Fruit fly (Drosophila melanogaster) whole organism, embryonic: Measurements from ENCODE around the gene Vps2.

Source experiments
- CG10267 ChIP-seq: fragments of 200-800 bp; sonication (Bioruptor generic); optimal IDR thresholded peaks from 2 replicates; lab custom pipeline; 2018; ENCODE audit warnings: missing biosample characterization, mild to moderate bottlenecking, missing genetic modification characterization, moderate library complexity
- CG10431 ChIP-seq: fragments of 200-800 bp; sonication (Bioruptor generic); optimal IDR thresholded peaks from 3 replicates; lab custom pipeline; 2018; ENCODE audit warnings: missing biosample characterization, mild to moderate bottlenecking, missing genetic modification characterization
- CG11695 ChIP-seq: fragments of 200-800 bp; sonication (Bioruptor generic); IDR thresholded peaks from 3 replicates; pipeline ENCODE4 v1.3.6; 2022; ENCODE audit warnings: missing biosample characterization, missing genetic modification characterization
- CG12219 ChIP-seq: fragments of 200-800 bp; sonication (Bioruptor generic); optimal IDR thresholded peaks from 3 replicates; lab custom pipeline; 2018; ENCODE audit warnings: missing biosample characterization, mild to moderate bottlenecking, missing genetic modification characterization
- CG13287 ChIP-seq: fragments of 200-800 bp; sonication (Bioruptor generic); IDR thresholded peaks from 2 replicates; pipeline ENCODE4 v1.3.6; 2022; ENCODE audit warnings: missing biosample characterization, missing genetic modification characterization; ENCODE audit not compliant: partially characterized antibody
- CG17359 ChIP-seq: fragments of 200-800 bp; sonication (Bioruptor generic); optimal IDR thresholded peaks from 3 replicates; lab custom pipeline; 2018; ENCODE audit warnings: missing biosample characterization, mild to moderate bottlenecking, missing genetic modification characterization, moderate library complexity
- CG17912 ChIP-seq: fragments of 200-800 bp; sonication (Bioruptor generic); optimal IDR thresholded peaks from 2 replicates; lab custom pipeline; 2018; ENCODE audit warnings: missing biosample characterization, mild to moderate bottlenecking, missing genetic modification characterization
- CG18262 ChIP-seq: fragments of 200-800 bp; optimal IDR thresholded peaks from 3 replicates; lab custom pipeline; 2019; ENCODE audit warnings: missing biosample characterization, mild to moderate bottlenecking, missing genetic modification characterization, moderate library complexity
- CG18476 ChIP-seq: fragments of 200-800 bp; sonication (Bioruptor generic); optimal IDR thresholded peaks from 2 replicates; lab custom pipeline; 2016; ENCODE audit warnings: missing biosample characterization, mild to moderate bottlenecking, missing genetic modification characterization
- CG33213 ChIP-seq: fragments of 200-800 bp; sonication (Bioruptor generic); optimal IDR thresholded peaks from 3 replicates; lab custom pipeline; 2016; ENCODE audit warnings: missing biosample characterization, missing genetic modification characterization
- CG4730 ChIP-seq: fragments of 200-800 bp; sonication (Bioruptor generic); IDR thresholded peaks from 2 replicates; pipeline ENCODE4 v1.3.6; 2022; ENCODE audit warnings: missing biosample characterization, missing genetic modification characterization
- CG4854 ChIP-seq: fragments of 200-800 bp; sonication (Bioruptor generic); optimal IDR thresholded peaks from 2 replicates; lab custom pipeline; 2016; ENCODE audit warnings: missing biosample characterization, missing genetic modification characterization, inconsistent platforms
- CG6254 ChIP-seq: fragments of 200-800 bp; sonication (Bioruptor generic); optimal IDR thresholded peaks from 3 replicates; lab custom pipeline; 2017; ENCODE audit warnings: mild to moderate bottlenecking, missing biosample characterization, missing genetic modification reagents, missing genetic modification characterization
- CG6689 ChIP-seq: fragments of 200-800 bp; sonication (Bioruptor generic); IDR thresholded peaks from 2 replicates; pipeline ENCODE4 v1.3.6; 2022; ENCODE audit warnings: missing biosample characterization, missing genetic modification characterization
- CG9727 ChIP-seq: fragments of 200-800 bp; sonication (Bioruptor generic); optimal IDR thresholded peaks from 3 replicates; lab custom pipeline; 2017; ENCODE audit warnings: missing biosample characterization, mild to moderate bottlenecking, missing genetic modification characterization
- CTCF ChIP-seq: fragments of 200-800 bp; sonication (Bioruptor generic); optimal IDR thresholded peaks from 2 replicates; lab custom pipeline; 2017; ENCODE audit warnings: missing biosample characterization, mild to moderate bottlenecking, missing genetic modification characterization, moderate library complexity
- Chrac-16 ChIP-seq: fragments of 200-800 bp; sonication (Bioruptor generic); optimal IDR thresholded peaks from 3 replicates; lab custom pipeline; 2016; ENCODE audit warnings: missing biosample characterization, missing genetic modification characterization
- CkIIα-i1 ChIP-seq: fragments of 200-800 bp; sonication (Bioruptor generic); IDR thresholded peaks from 2 replicates; pipeline ENCODE4 v1.3.6; 2022; ENCODE audit warnings: missing biosample characterization, missing genetic modification characterization
- D19A ChIP-seq: fragments of 200-800 bp; optimal IDR thresholded peaks from 3 replicates; lab custom pipeline; 2019; ENCODE audit warnings: missing biosample characterization, mild to moderate bottlenecking, missing genetic modification characterization, moderate library complexity
- ERR ChIP-seq: fragments of 200-800 bp; sonication (Bioruptor generic); optimal IDR thresholded peaks from 2 replicates; lab custom pipeline; 2016; ENCODE audit warnings: missing biosample characterization, missing genetic modification characterization
- Gsc ChIP-seq: fragments of 200-800 bp; sonication (Bioruptor generic); IDR thresholded peaks from 2 replicates; pipeline ENCODE4 v1.3.6; 2022; ENCODE audit warnings: missing biosample characterization, missing genetic modification characterization
- Gug ChIP-seq: fragments of 200-800 bp; sonication (Bioruptor generic); IDR thresholded peaks from 4 replicates; pipeline ENCODE4 v1.3.6; 2022; ENCODE audit warnings: missing biosample characterization, missing genetic modification characterization
- Hr39 ChIP-seq: fragments of >200 bp; optimal IDR thresholded peaks from 2 replicates; lab custom pipeline; 2017
- Hr78 ChIP-seq, 2 experiments: fragments of 200-800 bp in 1 of 2; fragments of >200 bp in 1 of 2; sonication (Bioruptor generic) in 1 of 2; optimal IDR thresholded peaks; 2 replicates each; lab custom pipeline; 2017 to 2019; ENCODE audit warnings: missing biosample characterization in 2 of 2, missing genetic modification characterization in 2 of 2, mild to moderate bottlenecking in 1 of 2, moderate library complexity in 1 of 2
- Hsf ChIP-seq: fragments of 200-800 bp; sonication (Bioruptor generic); optimal IDR thresholded peaks from 3 replicates; lab custom pipeline; 2016; ENCODE audit warnings: missing biosample characterization, missing genetic modification characterization
- Lhr ChIP-seq: fragments of 200-800 bp; sonication (Bioruptor generic); optimal IDR thresholded peaks from 3 replicates; lab custom pipeline; 2017; ENCODE audit warnings: mild to moderate bottlenecking, missing biosample characterization, missing genetic modification reagents, missing genetic modification characterization
- Lpt ChIP-seq: fragments of >200 bp; optimal IDR thresholded peaks from 2 replicates; lab custom pipeline; 2018; ENCODE audit warnings: missing biosample characterization, missing genetic modification characterization
- NC2α ChIP-seq: fragments of 200-800 bp; sonication (Bioruptor generic); optimal IDR thresholded peaks from 2 replicates; lab custom pipeline; 2016; ENCODE audit warnings: missing biosample characterization, missing genetic modification characterization
- Ptx1 ChIP-seq: fragments of 200-800 bp; sonication (Bioruptor generic); IDR thresholded peaks from 2 replicates; pipeline ENCODE4 v1.3.6; 2022; ENCODE audit warnings: missing biosample characterization, missing genetic modification characterization
- Side ChIP-seq: fragments of 200-800 bp; sonication (Bioruptor generic); optimal IDR thresholded peaks from 2 replicates; lab custom pipeline; 2016; ENCODE audit warnings: missing biosample characterization, missing genetic modification characterization
- Ssrp ChIP-seq: fragments of 200-800 bp; sonication (Bioruptor generic); optimal IDR thresholded peaks from 2 replicates; lab custom pipeline; 2018; ENCODE audit warnings: missing biosample characterization, mild to moderate bottlenecking, missing genetic modification characterization, moderate library complexity
- ac ChIP-seq: fragments of 200-800 bp; sonication (Bioruptor generic); optimal IDR thresholded peaks from 3 replicates; lab custom pipeline; 2017; ENCODE audit warnings: missing biosample characterization, mild to moderate bottlenecking, missing genetic modification characterization
- bbx ChIP-seq: fragments of 200-800 bp; sonication (Bioruptor generic); IDR thresholded peaks from 2 replicates; pipeline ENCODE4 v1.3.6; 2022; ENCODE audit warnings: missing biosample characterization, missing genetic modification characterization; ENCODE audit not compliant: partially characterized antibody
- cas ChIP-seq: fragments of 200-800 bp; sonication (Bioruptor generic); IDR thresholded peaks from 2 replicates; pipeline ENCODE4 v1.3.6; 2022; ENCODE audit warnings: missing biosample characterization, missing genetic modification characterization
- eve ChIP-seq, 2 experiments: fragments of >200 bp; optimal IDR thresholded peaks; 2 replicates each; lab custom pipeline; 2017; ENCODE audit warnings: missing biosample characterization in 2 of 2, missing genetic modification characterization in 2 of 2
- fd102C ChIP-seq: fragments of 200-800 bp; sonication (Bioruptor generic); optimal IDR thresholded peaks from 2 replicates; lab custom pipeline; 2018; ENCODE audit warnings: missing biosample characterization, mild to moderate bottlenecking, missing genetic modification characterization, moderate library complexity
- gem ChIP-seq: fragments of 200-800 bp; sonication (Bioruptor generic); optimal IDR thresholded peaks from 2 replicates; lab custom pipeline; 2019; ENCODE audit warnings: missing biosample characterization, mild to moderate bottlenecking, missing genetic modification characterization, moderate library complexity
- ham ChIP-seq: fragments of 200-800 bp; sonication (Bioruptor generic); IDR thresholded peaks from 2 replicates; pipeline ENCODE4 v1.3.6; 2022; ENCODE audit warnings: missing biosample characterization, missing genetic modification characterization
- hbn ChIP-seq: fragments of 200-800 bp; sonication (Bioruptor generic); IDR thresholded peaks from 2 replicates; pipeline ENCODE4 v1.3.6; 2022; ENCODE audit warnings: missing biosample characterization, missing genetic modification characterization; ENCODE audit not compliant: partially characterized antibody
- her ChIP-seq: fragments of 200-800 bp; sonication (Bioruptor generic); optimal IDR thresholded peaks from 2 replicates; lab custom pipeline; 2016; ENCODE audit warnings: missing biosample characterization, missing genetic modification characterization
- nau ChIP-seq: fragments of 200-800 bp; sonication (Bioruptor generic); optimal IDR thresholded peaks from 3 replicates; lab custom pipeline; 2017; ENCODE audit warnings: missing biosample characterization, mild to moderate bottlenecking, missing genetic modification characterization, missing genetic modification reagents
- nerfin-2 ChIP-seq: fragments of 200-800 bp; sonication (Bioruptor generic); IDR thresholded peaks from 2 replicates; pipeline ENCODE4 v1.3.6; 2022; ENCODE audit warnings: missing biosample characterization, missing genetic modification characterization; ENCODE audit not compliant: partially characterized antibody
- oc ChIP-seq: fragments of 200-800 bp; sonication (Bioruptor generic); optimal IDR thresholded peaks from 2 replicates; lab custom pipeline; 2018; ENCODE audit warnings: missing biosample characterization, mild to moderate bottlenecking, missing genetic modification characterization, moderate library complexity
- onecut ChIP-seq: fragments of 200-800 bp; sonication (Bioruptor generic); IDR thresholded peaks from 2 replicates; pipeline ENCODE4 v1.3.6; 2022; ENCODE audit warnings: missing biosample characterization, missing genetic modification characterization
- sima ChIP-seq: fragments of 200-800 bp; sonication (Bioruptor generic); optimal IDR thresholded peaks from 2 replicates; lab custom pipeline; 2016; ENCODE audit warnings: missing biosample characterization, missing genetic modification characterization
- sna ChIP-seq: fragments of 200-800 bp; sonication (Bioruptor generic); IDR thresholded peaks from 2 replicates; pipeline ENCODE4 v1.3.6; 2022; ENCODE audit warnings: missing biosample characterization, missing genetic modification characterization; ENCODE audit not compliant: partially characterized antibody
- sob ChIP-seq: fragments of 200-800 bp; sonication (Bioruptor generic); IDR thresholded peaks from 2 replicates; pipeline ENCODE4 v1.3.6; 2022; ENCODE audit warnings: missing biosample characterization, missing genetic modification characterization
- trh ChIP-seq: fragments of 200-800 bp; sonication (Bioruptor generic); optimal IDR thresholded peaks from 2 replicates; lab custom pipeline; 2016; ENCODE audit warnings: missing biosample characterization, missing genetic modification characterization
- tup ChIP-seq: fragments of 200-800 bp; sonication (Bioruptor generic); optimal IDR thresholded peaks from 2 replicates; lab custom pipeline; 2016; ENCODE audit warnings: missing biosample characterization, mild to moderate bottlenecking, missing genetic modification characterization, moderate library complexity
- vnd ChIP-seq: fragments of 200-800 bp; sonication (Bioruptor generic); IDR thresholded peaks from 3 replicates; pipeline ENCODE4 v1.3.6; 2022; ENCODE audit warnings: missing biosample characterization, missing genetic modification characterization; ENCODE audit not compliant: partially characterized antibody
- zfh2 ChIP-seq: fragments of 200-800 bp; sonication (Bioruptor generic); optimal IDR thresholded peaks from 2 replicates; lab custom pipeline; 2016; ENCODE audit warnings: missing biosample characterization, missing genetic modification characterization

Vps2 gene

DNA sequence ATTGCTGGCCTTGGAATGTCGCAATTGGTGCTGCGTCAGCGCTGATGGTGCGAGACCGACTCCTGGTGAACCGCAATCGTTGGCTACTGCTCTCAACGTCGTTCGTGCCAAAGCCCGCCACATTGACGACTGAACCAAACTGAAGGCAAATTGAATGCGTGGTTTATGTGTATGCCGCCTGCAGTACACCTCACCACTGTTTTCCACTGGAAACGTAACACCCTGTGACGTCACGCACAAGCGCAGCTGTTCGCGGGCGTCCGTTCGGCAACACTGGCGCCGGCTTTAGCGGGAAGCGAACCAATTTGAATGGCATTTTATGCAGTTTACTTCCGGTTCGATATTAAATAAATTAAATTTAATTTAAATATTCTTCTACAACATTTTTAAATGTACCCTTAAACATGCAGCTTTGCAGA is 2.6 kb downstream of the Vps2 start, which contains the start of gene Cmpk (continued):
- TF ChIP-seq CG17912 (GFP tag; lab: Kevin White, UChicago) (peak; percentile 89), tup (GFP tag; lab: Kevin White, UChicago) (peak; percentile 46), Chrac-16 (peak; percentile 17), Gsc (GFP tag; lab: Robert Waterston, UW) (no peak), CG17359 (tag; lab: Kevin White, UChicago) (peak; percentile 64), CG12219 (GFP tag; lab: Kevin White, UChicago) (peak; percentile 48), nau (GFP tag; lab: Kevin White, UChicago) (no peak), Gug (GFP tag; lab: Robert Waterston, UW) (0 out of 4 replicates have a peak, but pooled peaks have one; percentile 6), CG9727 (GFP tag; lab: Kevin White, UChicago) (peak; percentile 75), hbn (GFP tag; lab: Robert Waterston, UW) (peak; percentile 27; the same call in 1 of the 2 replicates), sima (GFP tag; lab: Kevin White, UChicago) (no peak), eve (GFP tag; optimal IDR thresholded peaks at IDR 0.05; lab: Kevin White, UChicago) (no peak), CG13287 (GFP tag; lab: Robert Waterston, UW) (peak; percentile 58), CG33213 (GFP tag; lab: Kevin White, UChicago) (peak; percentile 11), sob (GFP tag; lab: Robert Waterston, UW) (peak; percentile 69), trh (GFP tag; lab: Kevin White, UChicago) (no peak), NC2α (GFP tag; lab: Kevin White, UChicago) (no peak), Lpt (GFP tag; lab: Kevin White, UChicago) (no peak), Ptx1 (GFP tag; lab: Robert Waterston, UW) (0 out of 2 replicates have a peak, but pooled peaks have one; percentile 34), oc (tag; lab: Kevin White, UChicago) (no peak), CG18262 (tag; lab: Kevin White, UChicago) (peak; percentile 57), onecut (peak; percentile 65), CTCF (GFP tag; lab: Kevin White, UChicago) (peak; percentile 55), bbx (GFP tag; lab: Robert Waterston, UW) (peak; percentile 68; the same call in 1 of the 2 replicates), CG18476 (GFP tag; lab: Kevin White, UChicago) (no peak), Lhr (GFP tag; lab: Kevin White, UChicago) (peak; percentile 39), vnd (GFP tag; lab: Robert Waterston, UW) (no peak), CG11695 (GFP tag; lab: Robert Waterston, UW) (0 out of 3 replicates have a peak, but pooled peaks have one; percentile 16), CG10267 (tag; lab: Kevin White, UChicago) (peak; percentile 94), zfh2 (peak; percentile 68), Hsf (GFP tag; lab: Kevin White, UChicago) (peak; percentile 54), nerfin-2 (GFP tag; lab: Robert Waterston, UW) (no peak), D19A (tag; lab: Kevin White, UChicago) (peak; percentile 32), Ssrp (tag; lab: Kevin White, UChicago) (peak; percentile 2), gem (peak; percentile 46), ham (GFP tag; lab: Robert Waterston, UW) (no peak), CG6689 (GFP tag; lab: Robert Waterston, UW) (peak; percentile 99), CG4730 (no peak), her (peak; percentile 42), sna (peak; percentile 40), cas (GFP tag; lab: Robert Waterston, UW) (no peak), CG6254 (GFP tag; lab: Kevin White, UChicago) (peak; percentile 86), CG10431 (GFP tag; lab: Kevin White, UChicago) (peak; percentile 77), CG4854 (GFP tag; lab: Kevin White, UChicago) (peak; percentile 16), Hr39 (lab: Kevin White, UChicago) (no peak), CkIIα-i1 (GFP tag; lab: Robert Waterston, UW) (no peak), ac (GFP tag; lab: Kevin White, UChicago) (peak; percentile 58), Hr78 (GFP tag; optimal IDR thresholded peaks at IDR 0.05; lab: Kevin White, UChicago) (no peak), Side (GFP tag; lab: Kevin White, UChicago) (peak; percentile 55), fd102C (GFP tag; lab: Kevin White, UChicago) (peak; percentile 53), ERR (GFP tag; lab: Kevin White, UChicago) (no peak)
